Fruit fly (Drosophila melanogaster): ENCODE measurements around the gene gudu.

Gene gudu

dm6 chr2L:7387813-7388558 is at the start of gene gudu, which contains the start of gene CG5149 (continued):
- TF ChIP-seq CG7963 (GFP tag; IDR thresholded peaks at IDR 0.05; ENCODE audit: partially characterized antibody) = peak; percentile 59; the same call in 2 of the 3 replicates
- TF ChIP-seq CG15073 (GFP tag; optimal IDR thresholded peaks at IDR 0.05) = no peak
- TF ChIP-seq Side (GFP tag; optimal IDR thresholded peaks at IDR 0.05) = no peak
- TF ChIP-seq CG9817 (tag; optimal IDR thresholded peaks at IDR 0.05) = no peak
- no peak for TF ChIP-seq sens-2 (GFP tag; IDR thresholded peaks at IDR 0.05)
- peak; percentile 50 for TF ChIP-seq Dp (GFP tag; optimal IDR thresholded peaks at IDR 0.05)
- no peak for TF ChIP-seq Sox100B (GFP tag; optimal IDR thresholded peaks at IDR 0.05)
- TF ChIP-seq dan (GFP tag; IDR thresholded peaks at IDR 0.05) = no peak
- TF ChIP-seq sob (GFP tag; IDR thresholded peaks at IDR 0.05) = peak; percentile 26; the same call in 1 of the 2 replicates
- no peak for TF ChIP-seq Abd-B (GFP tag; optimal IDR thresholded peaks at IDR 0.05)
- TF ChIP-seq schlank (tag; optimal IDR thresholded peaks at IDR 0.05) = no peak
- no peak for TF ChIP-seq CG31224 (GFP tag; IDR thresholded peaks at IDR 0.05)
- TF ChIP-seq CG2712 (tag; optimal IDR thresholded peaks at IDR 0.05) = peak; percentile 57
- TF ChIP-seq CG2202 (tag; optimal IDR thresholded peaks at IDR 0.05) = no peak
- no peak for TF ChIP-seq pfk (GFP tag; optimal IDR thresholded peaks at IDR 0.05)
- TF ChIP-seq bcd (GFP tag; optimal IDR thresholded peaks at IDR 0.05) = peak; percentile 40
- no peak for TF ChIP-seq CG10654 (GFP tag; optimal IDR thresholded peaks at IDR 0.05)
- no peak for TF ChIP-seq luna (GFP tag; optimal IDR thresholded peaks at IDR 0.05)
- TF ChIP-seq Optix (GFP tag; IDR thresholded peaks at IDR 0.05) = no peak
- TF ChIP-seq Dip3 (GFP tag; optimal IDR thresholded peaks at IDR 0.05) = no peak
- no peak for TF ChIP-seq Ravus (GFP tag; IDR thresholded peaks at IDR 0.05)
- TF ChIP-seq CG42726 (GFP tag; IDR thresholded peaks at IDR 0.05; ENCODE audit: partially characterized antibody) = peak; percentile 89
- no peak for TF ChIP-seq CG34376 (GFP tag; optimal IDR thresholded peaks at IDR 0.05)
- TF ChIP-seq CG31441 (GFP tag; IDR thresholded peaks at IDR 0.05) = peak; percentile 30; the same call in 1 of the 2 replicates
- no peak for TF ChIP-seq NfI (GFP tag; optimal IDR thresholded peaks at IDR 0.05)
- no peak for TF ChIP-seq Hsf (GFP tag; optimal IDR thresholded peaks at IDR 0.05)
- TF ChIP-seq sc (optimal IDR thresholded peaks at IDR 0.05) = no peak
- TF ChIP-seq sc (GFP tag; optimal IDR thresholded peaks at IDR 0.05) = no peak
- peak; percentile 51 for TF ChIP-seq Lhr (GFP tag; optimal IDR thresholded peaks at IDR 0.05)
- TF ChIP-seq peb (GFP tag; IDR thresholded peaks at IDR 0.05) = no peak
- TF ChIP-seq CG6791 (GFP tag; IDR thresholded peaks at IDR 0.05; ENCODE audit: partially characterized antibody) = peak; percentile 96
- TF ChIP-seq CG7745 (tag; optimal IDR thresholded peaks at IDR 0.05) = no peak
- TF ChIP-seq h (optimal IDR thresholded peaks at IDR 0.05) = no peak
- no peak for TF ChIP-seq CG4282 (GFP tag; optimal IDR thresholded peaks at IDR 0.05)
- TF ChIP-seq trem (tag; optimal IDR thresholded peaks at IDR 0.05) = peak; percentile 52
- no peak for TF ChIP-seq bab2 (GFP tag; optimal IDR thresholded peaks at IDR 0.05)
- TF ChIP-seq Atf-2 (GFP tag; optimal IDR thresholded peaks at IDR 0.05) = no peak
- no peak for TF ChIP-seq gro (GFP tag; optimal IDR thresholded peaks at IDR 0.05)
- peak; percentile 60; the same call in 1 of the 3 replicates for TF ChIP-seq ci (GFP tag; IDR thresholded peaks at IDR 0.05)
- no peak for TF ChIP-seq CG17359 (tag; optimal IDR thresholded peaks at IDR 0.05)
- TF ChIP-seq klu (GFP tag; IDR thresholded peaks at IDR 0.05) = no peak
- no peak for TF ChIP-seq tx (GFP tag; optimal IDR thresholded peaks at IDR 0.05)
- TF ChIP-seq CG12299 (tag; optimal IDR thresholded peaks at IDR 0.05) = no peak
- TF ChIP-seq CG11398 (GFP tag; optimal IDR thresholded peaks at IDR 0.05) = no peak
- TF ChIP-seq CG33557 (GFP tag; optimal IDR thresholded peaks at IDR 0.05) = no peak
- TF ChIP-seq Nf-YB (GFP tag; optimal IDR thresholded peaks at IDR 0.05) = no peak
- TF ChIP-seq chinmo (GFP tag; IDR thresholded peaks at IDR 0.05; ENCODE audit: partially characterized antibody) = peak; percentile 94
- no peak for TF ChIP-seq D19A (tag; optimal IDR thresholded peaks at IDR 0.05)
- TF ChIP-seq GATAe (GFP tag; conservative IDR thresholded peaks at IDR 0.05) = no peak
- TF ChIP-seq Hr78 (GFP tag; optimal IDR thresholded peaks at IDR 0.05) = peak in 1 of 2 experiments; percentile 90

Data from whole organism, embryonic.